Worm (Caenorhabditis elegans) whole organism, young adult: ENCODE measurements around the gene trxr-1.

Experiments used
- F22D6.2 ChIP-seq: sonication (generic microtip); optimal IDR thresholded peaks from 2 replicates; lab custom pipeline; 2016; ENCODE audit warnings: mild to moderate bottlenecking, missing genetic modification characterization, missing compliant biosample characterization
- K12H6.12 ChIP-seq: fragments of 200-800 bp; sonication (Bioruptor generic); optimal IDR thresholded peaks from 2 replicates; lab custom pipeline; 2018; ENCODE audit warnings: mild to moderate bottlenecking, missing genetic modification characterization, missing compliant biosample characterization
- T26A5.8 ChIP-seq: sonication (generic microtip); optimal IDR thresholded peaks from 2 replicates; lab custom pipeline; 2016; ENCODE audit warnings: missing genetic modification characterization, missing compliant biosample characterization
- Y56A3A.18 ChIP-seq: fragments of 200-800 bp; sonication (Bioruptor generic); IDR thresholded peaks from 2 replicates; pipeline ENCODE4 v1.3.6; 2022; ENCODE audit warnings: missing genetic modification reagents, missing genetic modification characterization, missing compliant biosample characterization
- bed-1 ChIP-seq: fragments of 200-800 bp; sonication (Bioruptor generic); IDR thresholded peaks from 2 replicates; pipeline ENCODE4 v1.3.6; 2022; ENCODE audit warnings: missing genetic modification reagents, missing genetic modification characterization, missing compliant biosample characterization
- bed-2 ChIP-seq: fragments of 200-800 bp; sonication (Bioruptor generic); IDR thresholded peaks from 2 replicates; pipeline ENCODE4 v1.3.6; 2022; ENCODE audit warnings: missing genetic modification reagents, missing genetic modification characterization, missing compliant biosample characterization
- ccch-3 ChIP-seq: fragments of 200-800 bp; sonication (Bioruptor generic); optimal IDR thresholded peaks from 2 replicates; lab custom pipeline; 2018; ENCODE audit warnings: mild to moderate bottlenecking, missing genetic modification characterization, missing compliant biosample characterization
- cebp-2 ChIP-seq: fragments of 200-800 bp; sonication (Bioruptor generic); IDR thresholded peaks from 2 replicates; pipeline ENCODE4 v1.3.6; 2022; ENCODE audit warnings: missing genetic modification characterization, missing compliant biosample characterization
- ceh-79 ChIP-seq: sonication (generic microtip); optimal IDR thresholded peaks from 2 replicates; lab custom pipeline; 2017; ENCODE audit warnings: mild to moderate bottlenecking, missing genetic modification characterization, missing compliant biosample characterization
- die-1 ChIP-seq: sonication (generic microtip); optimal IDR thresholded peaks from 2 replicates; lab custom pipeline; 2016; ENCODE audit warnings: missing genotype, mild to moderate bottlenecking, missing genetic modification characterization, missing compliant biosample characterization
- dpff-1 ChIP-seq: sonication (generic microtip); optimal IDR thresholded peaks from 2 replicates; lab custom pipeline; 2017; ENCODE audit warnings: mild to moderate bottlenecking, missing genetic modification characterization, missing compliant biosample characterization
- dpl-1 ChIP-seq: fragments of 150-350 bp; optimal IDR thresholded peaks from 2 replicates; lab custom pipeline; 2014; ENCODE audit warnings: missing biosample characterization, missing genetic modification reagents, missing genetic modification characterization
- efl-1 ChIP-seq: fragments of 150-350 bp; optimal IDR thresholded peaks from 2 replicates; lab custom pipeline; 2014; ENCODE audit warnings: missing biosample characterization, missing genetic modification reagents, missing genetic modification characterization
- egl-18 ChIP-seq: fragments of 200-800 bp; sonication (Bioruptor generic); IDR thresholded peaks from 2 replicates; pipeline ENCODE4 v1.3.6; 2022; ENCODE audit warnings: missing genetic modification reagents, missing genetic modification characterization, missing compliant biosample characterization
- egl-44 ChIP-seq: fragments of 200-800 bp; sonication (Bioruptor generic); IDR thresholded peaks from 2 replicates; pipeline ENCODE4 v1.3.6; 2022; ENCODE audit warnings: missing genetic modification reagents, missing genetic modification characterization, missing compliant biosample characterization
- egrh-3 ChIP-seq: fragments of 200-800 bp; sonication (Bioruptor generic); IDR thresholded peaks from 2 replicates; pipeline ENCODE4 v1.3.6; 2022; ENCODE audit warnings: missing genetic modification reagents, missing genetic modification characterization, missing compliant biosample characterization
- him-1 ChIP-seq: sonication (generic microtip); optimal IDR thresholded peaks from 2 replicates; lab custom pipeline; 2016; ENCODE audit warnings: missing genotype, missing genetic modification reagents, missing genetic modification characterization, missing compliant biosample characterization
- hlh-26 ChIP-seq: fragments of 200-800 bp; sonication (Bioruptor generic); conservative IDR thresholded peaks from 2 replicates; pipeline ENCODE4 v1.3.6; 2022; ENCODE audit warnings: missing genetic modification reagents, missing genetic modification characterization, missing compliant biosample characterization
- hmg-20 ChIP-seq: fragments of 200-800 bp; sonication (Bioruptor generic); IDR thresholded peaks from 2 replicates; pipeline ENCODE4 v1.3.6; 2022; ENCODE audit warnings: missing genetic modification reagents, missing genetic modification characterization, missing compliant biosample characterization
- hrde-1 ChIP-seq: sonication (generic microtip); optimal IDR thresholded peaks from 2 replicates; lab custom pipeline; 2016; ENCODE audit warnings: missing genetic modification characterization, mild to moderate bottlenecking, missing compliant biosample characterization, moderate library complexity, missing genotype, missing genetic modification reagents, borderline replicate concordance
- let-607 ChIP-seq, 2 experiments: fragments of 200-800 bp in 1 of 2; sonication (Bioruptor generic) in 1 of 2; sonication (generic microtip) in 1 of 2; optimal IDR thresholded peaks; 2 replicates each; lab custom pipeline; 2016 to 2018; ENCODE audit warnings: mild to moderate bottlenecking in 2 of 2, missing compliant biosample characterization in 2 of 2, missing genetic modification characterization in 2 of 2, moderate library complexity in 2 of 2, missing genotype in 1 of 2
- lin-54 ChIP-seq: fragments of 200-800 bp; sonication (Bioruptor generic); optimal IDR thresholded peaks from 2 replicates; lab custom pipeline; 2018; ENCODE audit warnings: mild to moderate bottlenecking, missing genetic modification characterization, missing compliant biosample characterization
- madf-6 ChIP-seq: fragments of 200-800 bp; sonication (Bioruptor generic); IDR thresholded peaks from 2 replicates; pipeline ENCODE4 v1.3.6; 2022; ENCODE audit warnings: missing genetic modification reagents, missing genetic modification characterization, missing compliant biosample characterization
- mcd-1 ChIP-seq: fragments of 200-800 bp; sonication (Bioruptor generic); IDR thresholded peaks from 2 replicates; pipeline ENCODE4 v1.3.6; 2022; ENCODE audit warnings: missing genetic modification reagents, missing genetic modification characterization, missing compliant biosample characterization
- mxl-1 ChIP-seq: sonication (generic microtip); optimal IDR thresholded peaks from 2 replicates; lab custom pipeline; 2016; ENCODE audit warnings: missing genetic modification characterization, missing compliant biosample characterization
- nfya-1 ChIP-seq: sonication (generic microtip); optimal IDR thresholded peaks from 2 replicates; lab custom pipeline; 2017; ENCODE audit warnings: antibody characterized with exemption, missing compliant biosample characterization, missing genetic modification characterization, borderline replicate concordance; ENCODE audit not compliant: insufficient read depth
- nfya-2 ChIP-seq: fragments of 200-800 bp; sonication (Bioruptor generic); IDR thresholded peaks from 2 replicates; pipeline ENCODE4 v1.3.6; 2022; ENCODE audit warnings: missing genetic modification reagents, missing genetic modification characterization, missing compliant biosample characterization
- nfyb-1 ChIP-seq: fragments of 200-800 bp; sonication (Bioruptor generic); IDR thresholded peaks from 2 replicates; pipeline ENCODE4 v1.3.6; 2022; ENCODE audit warnings: missing genetic modification reagents, missing genetic modification characterization, missing compliant biosample characterization
- nhr-120 ChIP-seq: fragments of 200-800 bp; sonication (Bioruptor generic); IDR thresholded peaks from 2 replicates; pipeline ENCODE4 v1.3.6; 2022; ENCODE audit warnings: missing genetic modification characterization, missing compliant biosample characterization
- nhr-80 ChIP-seq: sonication (generic microtip); optimal IDR thresholded peaks from 2 replicates; lab custom pipeline; 2016; ENCODE audit warnings: missing genetic modification characterization, missing compliant biosample characterization
- pbrm-1 ChIP-seq: fragments of 200-800 bp; sonication (Bioruptor generic); IDR thresholded peaks from 2 replicates; pipeline ENCODE4 v1.3.6; 2022; ENCODE audit warnings: missing genetic modification reagents, missing genetic modification characterization, missing compliant biosample characterization
- rec-8 ChIP-seq, 2 experiments: sonication (generic microtip); optimal IDR thresholded peaks; 2 replicates each; lab custom pipeline; 2016; ENCODE audit warnings: mild to moderate bottlenecking in 2 of 2, missing genetic modification characterization in 2 of 2, missing genetic modification reagents in 2 of 2, missing genotype in 2 of 2, missing biosample characterization in 1 of 2, missing compliant biosample characterization in 1 of 2, moderate library complexity in 1 of 2
- repo-1 ChIP-seq: sonication (generic microtip); optimal IDR thresholded peaks from 2 replicates; lab custom pipeline; 2017; ENCODE audit warnings: mild to moderate bottlenecking, missing genetic modification characterization, missing compliant biosample characterization
- snpc-4 ChIP-seq, 5 experiments: fragments of 150-350 bp in 1 of 5; sonication (generic microtip) in 4 of 5; optimal IDR thresholded peaks; 2 replicates each; lab custom pipeline; 2014 to 2018; ENCODE audit warnings: missing genetic modification characterization in 5 of 5, missing biosample characterization in 3 of 5, antibody characterized with exemption in 2 of 5, mild to moderate bottlenecking in 2 of 5, missing compliant biosample characterization in 2 of 5, missing genotype in 2 of 5, moderate library complexity in 2 of 5, missing genetic modification reagents in 1 of 5
- somi-1 ChIP-seq: fragments of 200-800 bp; sonication (Bioruptor generic); optimal IDR thresholded peaks from 2 replicates; lab custom pipeline; 2018; ENCODE audit warnings: mild to moderate bottlenecking, missing genetic modification characterization, missing compliant biosample characterization
- tbx-9 ChIP-seq: sonication (generic microtip); optimal IDR thresholded peaks from 2 replicates; lab custom pipeline; 2016; ENCODE audit warnings: borderline replicate concordance, missing genetic modification characterization, inconsistent platforms, missing compliant biosample characterization
- unc-130 ChIP-seq: sonication (generic microtip); optimal IDR thresholded peaks from 2 replicates; lab custom pipeline; 2016; ENCODE audit warnings: missing genetic modification reagents, missing genetic modification characterization, missing compliant biosample characterization
- xnd-1 ChIP-seq: sonication (generic microtip); optimal IDR thresholded peaks from 2 replicates; lab custom pipeline; 2016; ENCODE audit warnings: missing genotype, missing genetic modification reagents, missing genetic modification characterization, missing compliant biosample characterization
- zim-3 ChIP-seq: sonication (generic microtip); optimal IDR thresholded peaks from 2 replicates; lab custom pipeline; 2017; ENCODE audit warnings: mild to moderate bottlenecking, missing genetic modification characterization, moderate library complexity, missing compliant biosample characterization
- ztf-26 ChIP-seq: sonication (generic microtip); optimal IDR thresholded peaks from 2 replicates; lab custom pipeline; 2017; ENCODE audit warnings: missing genetic modification characterization, missing compliant biosample characterization
- ztf-28 ChIP-seq: fragments of 200-800 bp; sonication (Bioruptor generic); IDR thresholded peaks from 2 replicates; pipeline ENCODE4 v1.3.6; 2022; ENCODE audit warnings: missing genetic modification reagents, missing genetic modification characterization, missing compliant biosample characterization
- ztf-3 ChIP-seq: fragments of 200-800 bp; sonication (Bioruptor generic); optimal IDR thresholded peaks from 2 replicates; lab custom pipeline; 2018; ENCODE audit warnings: mild to moderate bottlenecking, missing genetic modification characterization, missing compliant biosample characterization

The trxr-1 gene

ce11 chrIV:6970271-6970670, 41.5 kb upstream of the trxr-1 start, which contains the start of gene ZK381.8 (continued):
- TF ChIP-seq mcd-1 (GFP tag; lab: Robert Waterston, UW) (no peak), nfyb-1 (no peak), nfya-2 (GFP tag; lab: Robert Waterston, UW) (no peak)
- TF ChIP-seq, all 124 proteins: peak for 0

ce11 chrIV:6971213-6971612, 40.5 kb upstream of the trxr-1 start, which contains the start of gene ZK381.62:
ZK381.62 (minus strand) TSS chrIV:6971313.
- TF ChIP-seq Y56A3A.18 (GFP tag; lab: Robert Waterston, UW), result no peak
- TF ChIP-seq repo-1 (tag; lab: Kevin White, UChicago), result no peak
- TF ChIP-seq let-607 (tag; optimal IDR thresholded peaks at IDR 0.05; lab: Kevin White, UChicago), result no peak
- no peak for TF ChIP-seq K12H6.12 (tag; lab: Kevin White, UChicago)
- TF ChIP-seq tbx-9 (tag; lab: Kevin White, UChicago), result no peak
- no peak for TF ChIP-seq egl-18 (GFP tag; lab: Robert Waterston, UW)
- TF ChIP-seq rec-8 (tag; optimal IDR thresholded peaks at IDR 0.05; lab: Kevin White, UChicago), result no peak
- no peak for TF ChIP-seq die-1
- no peak for TF ChIP-seq nhr-120 (GFP tag; lab: Robert Waterston, UW)
- TF ChIP-seq xnd-1 (tag; lab: Kevin White, UChicago), result no peak
- no peak for TF ChIP-seq lin-54 (GFP tag; lab: Kevin White, UChicago)
- no peak for TF ChIP-seq bed-1
- TF ChIP-seq snpc-4 (GFP tag; optimal IDR thresholded peaks at IDR 0.05; lab: Kevin White, UChicago), result no peak
- no peak for TF ChIP-seq snpc-4 (tag; optimal IDR thresholded peaks at IDR 0.05; lab: Kevin White, UChicago)
- no peak for TF ChIP-seq egrh-3 (GFP tag; lab: Robert Waterston, UW)
- TF ChIP-seq ccch-3, result no peak
- TF ChIP-seq somi-1, result no peak

- TF ChIP-seq efl-1 (GFP tag; lab: Kevin White, UChicago) (peak; percentile 22), F22D6.2 (tag; lab: Kevin White, UChicago) (no peak)
Measured at ce11 chrIV:6972427-6972826, 39.3 kb upstream of the trxr-1 start, which contains the start of gene nhr-249. nhr-249 (minus strand) TSS chrIV:6972527.

ce11 chrIV:6974162-6974938, 37.4 kb upstream of the trxr-1 start:
- TF ChIP-seq ztf-26, result no peak
- no peak for TF ChIP-seq bed-2 (GFP tag; lab: Robert Waterston, UW)
- TF ChIP-seq ztf-3 (GFP tag; lab: Kevin White, UChicago), result no peak
- no peak for TF ChIP-seq ztf-28 (GFP tag; lab: Robert Waterston, UW)
- TF ChIP-seq let-607 (tag; optimal IDR thresholded peaks at IDR 0.05; lab: Kevin White, UChicago), result no peak
- TF ChIP-seq hmg-20 (GFP tag; lab: Robert Waterston, UW), result no peak
- no peak for TF ChIP-seq T26A5.8
- TF ChIP-seq xnd-1 (tag; lab: Kevin White, UChicago), result no peak
- no peak for TF ChIP-seq mcd-1 (GFP tag; lab: Robert Waterston, UW)
- TF ChIP-seq nhr-80 (tag; lab: Kevin White, UChicago), result no peak
- TF ChIP-seq madf-6 (GFP tag; lab: Robert Waterston, UW), result peak; percentile 76
- TF ChIP-seq hlh-26 (GFP tag; lab: Robert Waterston, UW), result no peak
- TF ChIP-seq nfya-1 (tag; lab: Kevin White, UChicago), result no peak
- TF ChIP-seq him-1 (tag; lab: Kevin White, UChicago), result peak; percentile 38
- no peak for TF ChIP-seq tbx-9 (tag; lab: Kevin White, UChicago)
- no peak for TF ChIP-seq unc-130
- no peak for TF ChIP-seq dpff-1 (tag; lab: Kevin White, UChicago)
- TF ChIP-seq hrde-1 (tag; lab: Kevin White, UChicago), result peak; percentile 64
- no peak for TF ChIP-seq mxl-1 (tag; lab: Kevin White, UChicago)
- no peak for TF ChIP-seq dpl-1 (GFP tag; lab: Kevin White, UChicago)
- peak; percentile 75; the same call in 1 of the 2 replicates for TF ChIP-seq cebp-2 (GFP tag; lab: Robert Waterston, UW)
- no peak for TF ChIP-seq zim-3 (tag; lab: Kevin White, UChicago)
- TF ChIP-seq egl-44 (GFP tag; lab: Robert Waterston, UW), result no peak
- TF ChIP-seq pbrm-1, result peak; percentile 60
- no peak for TF ChIP-seq ceh-79
